Worm (Caenorhabditis elegans) whole organism, young adult: ENCODE results near the gene ZK632.11.

Source experiments
- B0019.2 ChIP-seq: fragments of 200-800 bp; sonication (Bioruptor generic); conservative IDR thresholded peaks from 2 replicates; pipeline ENCODE4 v1.3.6; 2022; ENCODE audit warnings: missing genetic modification reagents, missing genetic modification characterization, missing compliant biosample characterization
- D2030.7 ChIP-seq: fragments of 200-800 bp; sonication (Bioruptor generic); IDR thresholded peaks from 2 replicates; pipeline ENCODE4 v1.3.6; 2022; ENCODE audit warnings: missing genetic modification reagents, missing genetic modification characterization, missing compliant biosample characterization
- F10E7.11 ChIP-seq: sonication (generic microtip); optimal IDR thresholded peaks from 2 replicates; lab custom pipeline; 2017; ENCODE audit warnings: mild to moderate bottlenecking, missing genetic modification characterization, moderate library complexity, missing compliant biosample characterization
- F22D6.2 ChIP-seq: sonication (generic microtip); optimal IDR thresholded peaks from 2 replicates; lab custom pipeline; 2016; ENCODE audit warnings: mild to moderate bottlenecking, missing genetic modification characterization, missing compliant biosample characterization
- F33H1.4 ChIP-seq: fragments of 200-800 bp; sonication (Bioruptor generic); IDR thresholded peaks from 2 replicates; pipeline ENCODE4 v1.3.6; 2022; ENCODE audit warnings: missing genetic modification reagents, missing genetic modification characterization, missing compliant biosample characterization
- F49E8.2 ChIP-seq: sonication (generic microtip); optimal IDR thresholded peaks from 3 replicates; lab custom pipeline; 2017; ENCODE audit warnings: missing genetic modification characterization, mild to moderate bottlenecking, missing compliant biosample characterization, antibody characterized with exemption, moderate library complexity; ENCODE audit not compliant: insufficient read depth
- F55B11.4 ChIP-seq: sonication (generic microtip); optimal IDR thresholded peaks from 2 replicates; lab custom pipeline; 2016; ENCODE audit warnings: missing compliant biosample characterization, missing genetic modification characterization, borderline replicate concordance; ENCODE audit not compliant: insufficient read depth
- F57A8.1 ChIP-seq: fragments of 200-800 bp; sonication (Bioruptor generic); optimal IDR thresholded peaks from 2 replicates; lab custom pipeline; 2018; ENCODE audit warnings: mild to moderate bottlenecking, missing genetic modification characterization, moderate library complexity, missing compliant biosample characterization
- F57C9.4 ChIP-seq: sonication (generic microtip); optimal IDR thresholded peaks from 2 replicates; lab custom pipeline; 2017; ENCODE audit warnings: mild to moderate bottlenecking, missing genetic modification characterization, missing compliant biosample characterization
- K12H6.12 ChIP-seq: fragments of 200-800 bp; sonication (Bioruptor generic); optimal IDR thresholded peaks from 2 replicates; lab custom pipeline; 2018; ENCODE audit warnings: mild to moderate bottlenecking, missing genetic modification characterization, missing compliant biosample characterization
- T26A5.8 ChIP-seq: sonication (generic microtip); optimal IDR thresholded peaks from 2 replicates; lab custom pipeline; 2016; ENCODE audit warnings: missing genetic modification characterization, missing compliant biosample characterization
- Y53F4B.3 ChIP-seq: fragments of 200-800 bp; sonication (Bioruptor generic); IDR thresholded peaks from 2 replicates; pipeline ENCODE4 v1.3.6; 2022; ENCODE audit warnings: missing genetic modification reagents, missing genetic modification characterization, missing compliant biosample characterization
- Y56A3A.18 ChIP-seq: fragments of 200-800 bp; sonication (Bioruptor generic); IDR thresholded peaks from 2 replicates; pipeline ENCODE4 v1.3.6; 2022; ENCODE audit warnings: missing genetic modification reagents, missing genetic modification characterization, missing compliant biosample characterization
- Y79H2A.3 ChIP-seq: fragments of 200-800 bp; sonication (Bioruptor generic); conservative IDR thresholded peaks from 2 replicates; pipeline ENCODE4 v1.3.6; 2022; ENCODE audit warnings: missing genetic modification reagents, missing genetic modification characterization, missing compliant biosample characterization
- aptf-3 ChIP-seq: fragments of 200-800 bp; sonication (Bioruptor generic); IDR thresholded peaks from 2 replicates; pipeline ENCODE4 v1.3.6; 2022; ENCODE audit warnings: missing genetic modification characterization, missing compliant biosample characterization
- attf-3 ChIP-seq: fragments of 200-800 bp; sonication (Bioruptor generic); conservative IDR thresholded peaks from 2 replicates; pipeline ENCODE4 v1.3.6; 2022; ENCODE audit warnings: missing genetic modification reagents, missing genetic modification characterization, missing compliant biosample characterization
- cebp-1 ChIP-seq, 2 experiments: fragments of 200-800 bp in 1 of 2; sonication (Bioruptor generic) in 1 of 2; sonication (generic microtip) in 1 of 2; IDR thresholded peaks in 1 of 2; optimal IDR thresholded peaks in 1 of 2; 2 replicates each; pipeline versions ENCODE4 v1.3.6 to Lab custom; 2017 to 2022; ENCODE audit warnings: missing compliant biosample characterization in 2 of 2, missing genetic modification characterization in 2 of 2, mild to moderate bottlenecking in 1 of 2, missing genetic modification reagents in 1 of 2, moderate library complexity in 1 of 2
- ceh-27 ChIP-seq: fragments of 200-800 bp; sonication (Bioruptor generic); optimal IDR thresholded peaks from 2 replicates; lab custom pipeline; 2018; ENCODE audit warnings: mild to moderate bottlenecking, missing genetic modification characterization, moderate library complexity, missing compliant biosample characterization
- ceh-79 ChIP-seq: sonication (generic microtip); optimal IDR thresholded peaks from 2 replicates; lab custom pipeline; 2017; ENCODE audit warnings: mild to moderate bottlenecking, missing genetic modification characterization, missing compliant biosample characterization
- dox-1 ChIP-seq: fragments of 200-800 bp; sonication (Bioruptor generic); IDR thresholded peaks from 2 replicates; pipeline ENCODE4 v1.3.6; 2022; ENCODE audit warnings: missing genetic modification reagents, missing genetic modification characterization, missing compliant biosample characterization
- dpff-1 ChIP-seq: sonication (generic microtip); optimal IDR thresholded peaks from 2 replicates; lab custom pipeline; 2017; ENCODE audit warnings: mild to moderate bottlenecking, missing genetic modification characterization, missing compliant biosample characterization
- egl-44 ChIP-seq: fragments of 200-800 bp; sonication (Bioruptor generic); IDR thresholded peaks from 2 replicates; pipeline ENCODE4 v1.3.6; 2022; ENCODE audit warnings: missing genetic modification reagents, missing genetic modification characterization, missing compliant biosample characterization
- egrh-3 ChIP-seq: fragments of 200-800 bp; sonication (Bioruptor generic); IDR thresholded peaks from 2 replicates; pipeline ENCODE4 v1.3.6; 2022; ENCODE audit warnings: missing genetic modification reagents, missing genetic modification characterization, missing compliant biosample characterization
- ets-4 ChIP-seq: fragments of 200-800 bp; sonication (Bioruptor generic); optimal IDR thresholded peaks from 2 replicates; lab custom pipeline; 2018; ENCODE audit warnings: mild to moderate bottlenecking, missing genetic modification characterization, missing compliant biosample characterization
- hlh-12 ChIP-seq: sonication (generic microtip); optimal IDR thresholded peaks from 2 replicates; lab custom pipeline; 2016; ENCODE audit warnings: missing genetic modification characterization, missing compliant biosample characterization
- hsf-1 ChIP-seq: fragments of 200-800 bp; sonication (Bioruptor generic); IDR thresholded peaks from 2 replicates; pipeline ENCODE4 v1.3.6; 2022; ENCODE audit warnings: missing genetic modification reagents, missing genetic modification characterization, missing compliant biosample characterization
- lag-1 ChIP-seq: fragments of 200-800 bp; sonication (Bioruptor generic); IDR thresholded peaks from 2 replicates; pipeline ENCODE4 v1.3.6; 2022; ENCODE audit warnings: missing genetic modification reagents, missing genetic modification characterization, missing compliant biosample characterization
- let-607 ChIP-seq, 2 experiments: fragments of 200-800 bp in 1 of 2; sonication (Bioruptor generic) in 1 of 2; sonication (generic microtip) in 1 of 2; optimal IDR thresholded peaks; 2 replicates each; lab custom pipeline; 2016 to 2018; ENCODE audit warnings: mild to moderate bottlenecking in 2 of 2, missing compliant biosample characterization in 2 of 2, missing genetic modification characterization in 2 of 2, moderate library complexity in 2 of 2, missing genotype in 1 of 2
- lin-40 ChIP-seq: sonication (generic microtip); optimal IDR thresholded peaks from 2 replicates; lab custom pipeline; 2016; ENCODE audit warnings: missing genetic modification characterization, mild to moderate bottlenecking, missing compliant biosample characterization, missing genotype, missing genetic modification reagents
- lir-1 ChIP-seq: fragments of 200-800 bp; sonication (Bioruptor generic); conservative IDR thresholded peaks from 2 replicates; pipeline ENCODE4 v1.3.6; 2022; ENCODE audit warnings: missing genetic modification reagents, missing genetic modification characterization, missing compliant biosample characterization
- mes-4 ChIP-seq: sonication (generic microtip); optimal IDR thresholded peaks from 2 replicates; lab custom pipeline; 2016; ENCODE audit warnings: missing genotype, missing genetic modification characterization, missing compliant biosample characterization
- mxl-1 ChIP-seq: sonication (generic microtip); optimal IDR thresholded peaks from 2 replicates; lab custom pipeline; 2016; ENCODE audit warnings: missing genetic modification characterization, missing compliant biosample characterization
- nfya-2 ChIP-seq: fragments of 200-800 bp; sonication (Bioruptor generic); IDR thresholded peaks from 2 replicates; pipeline ENCODE4 v1.3.6; 2022; ENCODE audit warnings: missing genetic modification reagents, missing genetic modification characterization, missing compliant biosample characterization
- nhr-120 ChIP-seq: fragments of 200-800 bp; sonication (Bioruptor generic); IDR thresholded peaks from 2 replicates; pipeline ENCODE4 v1.3.6; 2022; ENCODE audit warnings: missing genetic modification characterization, missing compliant biosample characterization
- nhr-27 ChIP-seq: fragments of 200-800 bp; sonication (Bioruptor generic); optimal IDR thresholded peaks from 2 replicates; lab custom pipeline; 2018; ENCODE audit warnings: mild to moderate bottlenecking, missing genetic modification characterization, moderate library complexity, missing compliant biosample characterization
- nhr-80 ChIP-seq: sonication (generic microtip); optimal IDR thresholded peaks from 2 replicates; lab custom pipeline; 2016; ENCODE audit warnings: missing genetic modification characterization, missing compliant biosample characterization
- pha-4 ChIP-seq: fragments of 150-350 bp; sonication (generic microtip); optimal IDR thresholded peaks from 2 replicates; lab custom pipeline; 2014; ENCODE audit warnings: missing biosample characterization, missing genetic modification reagents, missing genetic modification characterization
- rec-8 ChIP-seq, 2 experiments: sonication (generic microtip); optimal IDR thresholded peaks; 2 replicates each; lab custom pipeline; 2016; ENCODE audit warnings: mild to moderate bottlenecking in 2 of 2, missing genetic modification characterization in 2 of 2, missing genetic modification reagents in 2 of 2, missing genotype in 2 of 2, missing biosample characterization in 1 of 2, missing compliant biosample characterization in 1 of 2, moderate library complexity in 1 of 2
- sea-2 ChIP-seq: fragments of 200-800 bp; sonication (Bioruptor generic); IDR thresholded peaks from 2 replicates; pipeline ENCODE4 v1.3.6; 2022; ENCODE audit warnings: missing genetic modification characterization, missing compliant biosample characterization
- snpc-1.1 ChIP-seq: sonication (generic microtip); optimal IDR thresholded peaks from 2 replicates; lab custom pipeline; 2017; ENCODE audit warnings: missing genetic modification characterization, mild to moderate bottlenecking, missing compliant biosample characterization, antibody characterized with exemption, moderate library complexity, missing genotype, missing genetic modification reagents; ENCODE audit not compliant: insufficient read depth
- snpc-4 ChIP-seq, 5 experiments: fragments of 150-350 bp in 1 of 5; sonication (generic microtip) in 4 of 5; optimal IDR thresholded peaks; 2 replicates each; lab custom pipeline; 2014 to 2018; ENCODE audit warnings: missing genetic modification characterization in 5 of 5, missing biosample characterization in 3 of 5, antibody characterized with exemption in 2 of 5, mild to moderate bottlenecking in 2 of 5, missing compliant biosample characterization in 2 of 5, missing genotype in 2 of 5, moderate library complexity in 2 of 5, missing genetic modification reagents in 1 of 5
- ztf-6 ChIP-seq: fragments of 200-800 bp; sonication (Bioruptor generic); IDR thresholded peaks from 2 replicates; pipeline ENCODE4 v1.3.6; 2022; ENCODE audit warnings: missing genetic modification reagents, missing genetic modification characterization, missing compliant biosample characterization

Gene ZK632.11

DNA sequence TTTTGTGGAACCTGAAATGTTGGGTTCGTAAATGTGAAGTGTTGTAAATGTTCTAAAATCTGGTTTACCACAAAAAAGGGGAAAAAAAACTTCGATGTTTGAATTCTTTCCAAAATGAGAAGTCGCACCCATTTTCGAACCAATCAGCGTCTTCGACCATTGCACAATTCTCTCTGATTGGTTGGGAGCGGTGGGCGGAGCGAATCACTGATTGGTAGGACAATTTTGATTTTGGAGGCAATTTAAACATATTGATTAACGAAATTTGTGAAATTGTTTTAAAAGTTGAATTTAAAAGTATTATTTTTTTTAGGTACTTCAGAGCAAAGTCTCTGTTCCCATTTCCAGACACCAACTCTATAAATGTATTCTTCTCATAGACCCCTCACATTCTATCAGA, 38.6 kb upstream of the ZK632.11 start (continued):
- no peak for TF ChIP-seq rec-8 (tag; optimal IDR thresholded peaks at IDR 0.05; lab: Kevin White, UChicago)

ce11 chrIII:9789607-9790073, 38.1 kb upstream of the ZK632.11 start, which contains the start of gene R10E11.5:
Gene R10E11.5 (minus strand): TSS chrIII:9789657.
- TF ChIP-seq nfya-2 (GFP tag; lab: Robert Waterston, UW) (no peak), mxl-1 (no peak), T26A5.8 (tag; lab: Kevin White, UChicago) (no peak), sea-2 (GFP tag; lab: Robert Waterston, UW) (no peak), F33H1.4 (no peak), egl-44 (GFP tag; lab: Robert Waterston, UW) (no peak), ceh-79 (no peak), lag-1 (GFP tag; lab: Robert Waterston, UW) (no peak), dpff-1 (tag; lab: Kevin White, UChicago) (no peak), attf-3 (GFP tag; lab: Robert Waterston, UW) (no peak), nhr-80 (tag; lab: Kevin White, UChicago) (no peak), mes-4 (tag; lab: Kevin White, UChicago) (no peak), F55B11.4 (tag; lab: Kevin White, UChicago) (no peak), nhr-27 (tag; lab: Kevin White, UChicago) (no peak), Y53F4B.3 (GFP tag; lab: Robert Waterston, UW) (no peak), F10E7.11 (tag; lab: Kevin White, UChicago) (no peak), Y79H2A.3 (GFP tag; lab: Robert Waterston, UW) (no peak), aptf-3 (GFP tag; lab: Robert Waterston, UW) (no peak), dox-1 (no peak), hlh-12 (tag; lab: Kevin White, UChicago) (no peak)

DNA sequence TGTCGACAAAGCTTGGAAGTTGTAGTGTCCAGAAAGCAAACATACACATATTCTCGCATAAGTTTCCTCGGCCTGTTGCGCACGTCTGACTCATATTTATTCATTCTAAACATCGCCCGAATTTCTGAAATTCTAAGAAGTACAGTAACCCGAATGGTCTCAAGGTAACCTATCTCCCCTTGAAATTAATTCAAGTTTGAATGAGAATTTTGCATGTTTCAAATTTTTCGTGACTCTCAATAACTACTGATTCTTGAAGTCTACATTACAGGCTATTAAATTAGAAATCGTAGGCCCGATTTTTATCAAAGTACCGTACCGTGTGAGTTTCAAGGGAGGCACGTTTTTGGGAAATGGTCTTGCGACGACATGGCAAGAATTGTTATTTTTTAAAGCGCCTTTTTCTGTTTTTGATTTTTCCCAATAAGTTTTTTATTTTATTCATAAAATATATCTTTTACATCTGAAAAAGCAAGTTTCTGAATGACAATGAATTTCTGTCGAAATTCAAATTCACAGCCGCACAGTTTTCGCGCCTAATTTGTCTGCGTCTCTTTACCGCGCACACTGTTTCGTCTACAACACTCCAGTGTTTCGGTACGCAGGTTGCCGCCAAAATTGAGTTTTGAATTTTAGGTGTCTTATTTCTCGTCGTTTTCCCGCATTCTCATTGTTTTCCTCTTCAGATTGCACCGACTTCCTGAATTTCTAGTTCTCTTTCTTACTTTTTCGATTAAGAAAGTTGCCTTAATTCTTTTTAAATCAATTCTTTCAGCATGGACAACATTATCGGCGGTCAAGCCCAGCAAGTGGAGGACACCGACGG, 33.9 kb upstream of the ZK632.11 start, which contains the start of the genes R10E11.9 and mcm-6:
R10E11.9 (minus strand) TSS at position 51 of the 826 bp plus-strand sequence.
mcm-6 (plus strand) TSS at position 776 of the 826 bp plus-strand sequence.
- no peak for TF ChIP-seq sea-2 (GFP tag; lab: Robert Waterston, UW)
- no peak for TF ChIP-seq let-607 (tag; optimal IDR thresholded peaks at IDR 0.05; lab: Kevin White, UChicago)
- no peak for TF ChIP-seq hsf-1 (GFP tag; lab: Robert Waterston, UW)
- no peak for TF ChIP-seq K12H6.12 (tag; lab: Kevin White, UChicago)
- no peak for TF ChIP-seq F22D6.2 (tag; lab: Kevin White, UChicago)
- TF ChIP-seq snpc-4 (GFP tag; optimal IDR thresholded peaks at IDR 0.05; lab: Kevin White, UChicago): no peak
- TF ChIP-seq snpc-4 (tag; optimal IDR thresholded peaks at IDR 0.05; lab: Kevin White, UChicago): peak in 1 of 4 experiments; percentile 4
- no peak for TF ChIP-seq dpff-1 (tag; lab: Kevin White, UChicago)
- no peak for TF ChIP-seq ets-4
- no peak for TF ChIP-seq T26A5.8 (tag; lab: Kevin White, UChicago)
- TF ChIP-seq attf-3 (GFP tag; lab: Robert Waterston, UW): no peak
- TF ChIP-seq ceh-79: no peak
- TF ChIP-seq ceh-27: no peak
- TF ChIP-seq F57C9.4 (tag; lab: Kevin White, UChicago): no peak
- no peak for TF ChIP-seq pha-4 (tag; lab: Kevin White, UChicago)
- no peak for TF ChIP-seq lir-1
- no peak for TF ChIP-seq ztf-6 (GFP tag; lab: Robert Waterston, UW)
- TF ChIP-seq egrh-3 (GFP tag; lab: Robert Waterston, UW): no peak
- no peak for TF ChIP-seq Y56A3A.18 (GFP tag; lab: Robert Waterston, UW)
- no peak for TF ChIP-seq lin-40 (tag; lab: Kevin White, UChicago)
- TF ChIP-seq F57A8.1: no peak
- TF ChIP-seq snpc-1.1 (tag; lab: Kevin White, UChicago): no peak
- TF ChIP-seq B0019.2 (GFP tag; lab: Robert Waterston, UW): no peak
- TF ChIP-seq F49E8.2 (tag; lab: Kevin White, UChicago): no peak
- peak; percentile 55 for TF ChIP-seq D2030.7 (GFP tag; lab: Robert Waterston, UW)
- TF ChIP-seq nhr-120: no peak
- no peak for TF ChIP-seq cebp-1 (GFP tag; IDR thresholded peaks at IDR 0.05; lab: Robert Waterston, UW)
- TF ChIP-seq cebp-1 (tag; optimal IDR thresholded peaks at IDR 0.05; lab: Kevin White, UChicago): no peak
